Fruit fly (Drosophila melanogaster) whole organism, wandering third instar larva: ENCODE results near the gene His3.3B.

Experiments
- Abd-B ChIP-seq: fragments of >200 bp; optimal IDR thresholded peaks from 2 replicates; lab custom pipeline; 2017; ENCODE audit warnings: missing biosample characterization, missing genetic modification characterization
- Dfd ChIP-seq: fragments of >200 bp; optimal IDR thresholded peaks from 2 replicates; lab custom pipeline; 2017; ENCODE audit warnings: missing biosample characterization, missing genetic modification characterization
- N ChIP-seq: fragments of >200 bp; optimal IDR thresholded peaks from 2 replicates; lab custom pipeline; 2018; ENCODE audit warnings: missing biosample characterization, missing external identifiers, missing genetic modification characterization
- OdsH ChIP-seq: fragments of 200-800 bp; sonication (Bioruptor generic); optimal IDR thresholded peaks from 2 replicates; lab custom pipeline; 2016; ENCODE audit warnings: missing biosample characterization, mild to moderate bottlenecking, missing genetic modification characterization
- Sp1 ChIP-seq: fragments of 200-800 bp; sonication (Bioruptor generic); optimal IDR thresholded peaks from 3 replicates; lab custom pipeline; 2019; ENCODE audit warnings: missing biosample characterization, mild to moderate bottlenecking, missing genetic modification characterization, moderate library complexity
- ey ChIP-seq: fragments of 200-800 bp; sonication (Bioruptor generic); optimal IDR thresholded peaks from 2 replicates; lab custom pipeline; 2016; ENCODE audit warnings: missing biosample characterization, missing genetic modification characterization
- jim ChIP-seq: fragments of 175-275, 200-325 bp; sonication (Bioruptor generic); optimal IDR thresholded peaks from 2 replicates; lab custom pipeline; 2016; ENCODE audit warnings: missing biosample characterization, mild to moderate bottlenecking, missing genetic modification characterization
- psq ChIP-seq: fragments of 200-800 bp; sonication (Bioruptor generic); optimal IDR thresholded peaks from 3 replicates; lab custom pipeline; 2017; ENCODE audit warnings: missing biosample characterization, mild to moderate bottlenecking, missing genetic modification characterization, moderate library complexity
- rgr ChIP-seq: fragments of 200-800 bp; sonication (Bioruptor generic); optimal IDR thresholded peaks from 3 replicates; lab custom pipeline; 2016; ENCODE audit warnings: missing biosample characterization, mild to moderate bottlenecking, missing genetic modification characterization
- usp ChIP-seq: fragments of >200 bp; optimal IDR thresholded peaks from 2 replicates; lab custom pipeline; 2017; ENCODE audit warnings: missing biosample characterization, missing genetic modification characterization

- TF ChIP-seq N (GFP tag; lab: Kevin White, UChicago) (no peak), Sp1 (GFP tag; lab: Kevin White, UChicago) (no peak), usp (GFP tag; lab: Kevin White, UChicago) (no peak), psq (GFP tag; lab: Kevin White, UChicago) (no peak), ey (GFP tag; lab: Kevin White, UChicago) (no peak), jim (no peak), Abd-B (GFP tag; lab: Kevin White, UChicago) (no peak), Dfd (GFP tag; lab: Kevin White, UChicago) (no peak), OdsH (GFP tag; lab: Kevin White, UChicago) (no peak), rgr (GFP tag; lab: Kevin White, UChicago) (no peak)
Measured at dm6 chrX:9132589-9133237, 23.8 kb downstream of the His3.3B start.
